Fruit fly (Drosophila melanogaster): ENCODE data around the gene CG15390.

Gene CG15390

DNA sequence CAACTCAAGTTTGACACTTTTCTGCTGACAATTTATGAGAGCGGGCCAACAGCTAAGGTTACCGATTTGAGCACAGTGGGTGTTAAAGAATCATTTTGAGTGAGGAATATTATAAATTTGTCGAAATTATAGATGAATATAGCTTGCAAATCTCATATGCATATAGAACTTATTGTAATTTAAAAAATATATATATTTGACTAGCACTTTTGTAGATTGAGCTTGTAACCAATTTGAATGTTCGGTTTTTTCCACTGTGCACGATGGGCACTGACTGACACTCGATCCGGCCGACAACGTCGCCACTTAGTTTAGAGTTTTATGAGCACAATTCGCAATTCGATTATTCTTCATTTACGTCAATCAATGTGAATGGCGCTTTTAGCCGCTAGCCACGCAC lies 23.9 kb downstream of the CG15390 start:
- TF ChIP-seq foxo (GFP tag; optimal IDR thresholded peaks at IDR 0.05): peak in 1 of 2 experiments; percentile 3
- TF ChIP-seq pan (optimal IDR thresholded peaks at IDR 0.05): no peak

DNA sequence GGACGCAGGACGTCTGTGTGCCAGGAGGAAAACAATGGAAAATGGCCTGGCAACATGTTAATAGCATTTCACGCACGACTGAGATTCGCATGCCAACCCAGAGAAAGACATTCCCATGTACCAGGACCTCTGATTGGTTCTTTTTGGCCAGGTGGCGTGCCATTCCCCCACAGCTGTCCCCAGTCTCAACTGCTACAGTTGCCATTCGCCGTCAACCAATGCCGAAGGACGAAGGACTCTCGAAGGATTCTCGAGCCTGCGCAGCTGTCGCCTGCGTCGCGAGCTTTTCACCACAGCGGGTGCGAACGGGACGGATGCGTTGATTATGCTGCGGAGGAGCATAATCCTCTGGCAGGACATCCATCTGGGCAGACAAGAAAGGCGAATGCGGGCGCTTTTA lies 25.4 kb downstream of the CG15390 start, which contains the start of gene VGlut:
VGlut (plus strand) TSS at position 399 of the 400 bp plus-strand sequence.
- no peak for TF ChIP-seq CG32264 (GFP tag; optimal IDR thresholded peaks at IDR 0.05)

DNA sequence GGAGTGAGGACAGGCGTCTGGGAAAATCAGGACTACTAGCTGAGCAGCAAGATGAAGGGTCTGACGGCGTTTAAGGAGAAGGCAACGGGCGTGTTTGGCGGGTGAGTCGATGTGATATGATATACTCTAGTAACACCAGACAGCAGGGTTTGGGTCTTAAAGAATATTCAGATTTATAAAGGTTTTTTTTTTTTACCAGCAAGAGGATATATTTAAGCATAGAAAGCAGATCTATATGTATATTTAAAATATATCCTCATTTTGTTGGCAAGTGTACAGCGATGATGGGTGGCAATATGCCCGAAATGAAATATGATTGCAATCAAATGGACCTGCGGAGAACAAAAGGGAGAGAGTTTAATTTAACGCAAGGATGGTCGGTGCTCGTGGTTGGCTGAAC lies 27.7 kb downstream of the CG15390 start:
- TF ChIP-seq foxo (GFP tag; optimal IDR thresholded peaks at IDR 0.05) (peak in 1 of 2 experiments; percentile 13), tai (GFP tag; optimal IDR thresholded peaks at IDR 0.05) (no peak), jim (GFP tag; optimal IDR thresholded peaks at IDR 0.05) (no peak)

DNA sequence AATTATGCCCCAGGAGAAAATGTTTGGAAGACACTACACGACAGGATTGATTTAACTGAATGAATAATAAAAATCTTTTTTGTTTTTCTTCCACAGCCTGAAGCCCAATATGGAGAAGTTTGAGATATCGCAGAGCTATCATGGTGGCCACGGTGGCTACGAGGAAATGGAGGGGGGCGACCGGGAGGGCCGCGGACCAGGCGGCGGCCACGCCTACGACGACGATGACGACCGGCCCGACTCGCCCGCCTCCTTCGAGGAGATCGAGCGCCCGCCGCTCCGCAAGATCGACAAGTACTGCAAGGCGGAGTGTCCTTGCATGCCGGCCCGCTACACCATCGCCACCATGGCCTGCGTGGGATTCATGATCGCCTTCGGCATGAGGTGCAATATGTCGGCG lies 30.1 kb downstream of the CG15390 start:
- no peak for TF ChIP-seq fru (GFP tag; optimal IDR thresholded peaks at IDR 0.05)
- no peak for TF ChIP-seq Hnf4 (GFP tag; optimal IDR thresholded peaks at IDR 0.05)
- peak; percentile 98 for TF ChIP-seq Dfd (GFP tag; optimal IDR thresholded peaks at IDR 0.05)
- TF ChIP-seq h (GFP tag; optimal IDR thresholded peaks at IDR 0.05): no peak
- no peak for TF ChIP-seq Vsx2 (GFP tag; optimal IDR thresholded peaks at IDR 0.05; ENCODE audit: partially characterized antibody)

DNA sequence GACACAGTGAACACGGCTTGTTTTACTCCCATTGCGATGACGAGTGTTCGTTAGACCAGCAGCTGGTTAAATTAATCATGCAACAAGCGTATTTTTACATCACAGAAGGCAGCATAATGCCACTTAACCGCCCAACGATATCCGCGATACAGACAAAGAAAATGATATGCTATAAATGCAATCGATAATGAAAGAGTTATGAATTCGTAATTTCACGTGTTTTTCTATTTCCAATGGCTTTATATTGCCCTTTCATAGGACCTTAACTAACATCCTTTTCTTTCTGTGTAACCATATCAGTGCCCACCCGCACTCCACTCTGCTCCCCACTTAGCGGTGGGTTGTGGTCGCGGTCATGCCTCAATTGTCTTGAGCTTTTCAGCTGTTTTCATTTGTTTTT lies 38.6 kb downstream of the CG15390 start:
- TF ChIP-seq psq (GFP tag; optimal IDR thresholded peaks at IDR 0.05) (no peak), Mio (GFP tag; optimal IDR thresholded peaks at IDR 0.05) (no peak), dmrt93B (GFP tag; optimal IDR thresholded peaks at IDR 0.05) (no peak), CG9705 (GFP tag; optimal IDR thresholded peaks at IDR 0.05) (no peak), Myc (optimal IDR thresholded peaks at IDR 0.05) (no peak), fru (GFP tag; optimal IDR thresholded peaks at IDR 0.05) (no peak), sv (GFP tag; optimal IDR thresholded peaks at IDR 0.05) (no peak), Dfd (GFP tag; optimal IDR thresholded peaks at IDR 0.05) (no peak), brk (GFP tag; optimal IDR thresholded peaks at IDR 0.05) (no peak), tai (GFP tag; optimal IDR thresholded peaks at IDR 0.05) (no peak)

DNA sequence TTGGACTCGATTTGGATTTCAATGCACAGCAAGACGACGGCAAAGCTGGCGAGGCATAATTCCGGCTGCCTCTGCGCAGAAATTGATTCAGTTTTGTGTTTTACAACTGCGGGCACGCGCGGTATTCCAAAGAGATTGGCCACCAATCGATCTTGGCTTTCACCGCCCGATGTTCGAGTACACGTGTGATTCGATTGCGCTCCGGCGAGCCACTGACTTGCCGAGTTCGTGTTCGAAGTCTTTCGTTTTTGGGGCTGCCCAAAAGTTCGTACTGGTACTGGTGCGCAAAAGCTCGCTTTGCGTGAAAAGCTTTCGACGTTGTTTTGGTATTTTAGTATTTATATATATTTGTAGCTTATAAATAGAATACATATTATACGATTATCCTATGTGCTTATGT lies 40.6 kb downstream of the CG15390 start, which contains the start of gene CG18641:
CG18641 (minus strand) TSS at position 214 of the 400 bp plus-strand sequence.
- TF ChIP-seq woc (GFP tag; optimal IDR thresholded peaks at IDR 0.05) (no peak), dmrt93B (GFP tag; optimal IDR thresholded peaks at IDR 0.05) (no peak), rgr (GFP tag; optimal IDR thresholded peaks at IDR 0.05) (no peak)

DNA sequence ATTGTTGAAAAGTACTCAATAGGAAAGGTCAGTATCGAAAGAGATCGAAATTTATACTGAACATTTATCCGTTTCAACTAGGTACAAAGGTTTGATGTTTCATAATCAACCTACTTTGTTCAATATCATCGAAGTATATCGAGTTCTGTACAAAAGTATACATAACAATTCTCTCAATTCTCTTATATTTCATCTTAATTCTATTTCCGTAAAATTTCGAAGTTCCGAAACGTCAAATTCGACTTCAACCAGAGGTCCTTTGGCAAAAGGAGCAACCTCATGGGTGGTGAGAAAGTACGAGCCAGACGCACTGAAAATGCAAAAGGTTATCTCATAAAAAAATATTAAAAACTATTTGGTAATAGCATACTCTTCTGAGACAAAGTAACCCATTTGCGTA lies 42.1 kb downstream of the CG15390 start, which contains the start of gene CG31948:
CG31948 (minus strand) TSS at position 101 of the 400 bp plus-strand sequence.
- no peak for TF ChIP-seq foxo (GFP tag; optimal IDR thresholded peaks at IDR 0.05)
- no peak for TF ChIP-seq CG9705 (GFP tag; optimal IDR thresholded peaks at IDR 0.05)
- TF ChIP-seq ey (GFP tag; optimal IDR thresholded peaks at IDR 0.05): no peak

DNA sequence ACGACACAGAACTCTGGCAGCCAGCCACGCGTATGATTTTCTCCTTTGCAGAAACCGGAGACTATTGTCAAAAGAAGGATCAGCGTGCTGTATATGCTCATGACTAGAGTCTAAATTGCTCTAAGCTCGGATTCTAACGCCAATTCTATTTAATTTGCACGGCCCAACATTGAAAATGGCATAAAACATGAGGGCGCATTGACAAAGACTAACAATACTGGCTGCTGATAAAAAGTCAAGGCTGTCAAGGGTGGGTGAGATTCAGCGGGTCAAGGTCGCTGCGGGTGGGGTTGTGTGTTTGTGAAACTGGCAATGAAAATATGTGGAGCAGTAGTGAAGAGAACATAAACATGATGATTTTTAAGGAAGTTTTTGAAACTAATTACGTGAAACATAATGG lies 43.4 kb downstream of the CG15390 start, which contains the start of gene CG34448:
CG34448 (minus strand) TSS at position 101 of the 400 bp plus-strand sequence.
- no peak for TF ChIP-seq CG32264 (GFP tag; optimal IDR thresholded peaks at IDR 0.05)
- TF ChIP-seq foxo (GFP tag; optimal IDR thresholded peaks at IDR 0.05): no peak
- TF ChIP-seq ey (GFP tag; optimal IDR thresholded peaks at IDR 0.05): no peak
- no peak for TF ChIP-seq Jra (GFP tag; optimal IDR thresholded peaks at IDR 0.05)
- TF ChIP-seq Vsx2 (GFP tag; optimal IDR thresholded peaks at IDR 0.05; ENCODE audit: partially characterized antibody): no peak
- no peak for TF ChIP-seq CrebA (GFP tag; optimal IDR thresholded peaks at IDR 0.05; ENCODE audit: borderline replicate concordance)
- TF ChIP-seq br (GFP tag; optimal IDR thresholded peaks at IDR 0.05): no peak
- no peak for TF ChIP-seq sv (GFP tag; optimal IDR thresholded peaks at IDR 0.05)
- TF ChIP-seq fru (GFP tag; optimal IDR thresholded peaks at IDR 0.05): no peak
- TF ChIP-seq jim (GFP tag; optimal IDR thresholded peaks at IDR 0.05): no peak
- no peak for TF ChIP-seq dl (GFP tag; optimal IDR thresholded peaks at IDR 0.05; ENCODE audit: insufficient read depth in 1 of 2, partially characterized antibody in 2 of 2)
- no peak for TF ChIP-seq OdsH (GFP tag; optimal IDR thresholded peaks at IDR 0.05)
- no peak for TF ChIP-seq Mio (GFP tag; optimal IDR thresholded peaks at IDR 0.05)
- no peak for TF ChIP-seq brk (GFP tag; optimal IDR thresholded peaks at IDR 0.05)
- no peak for TF ChIP-seq N (GFP tag; optimal IDR thresholded peaks at IDR 0.05)

Data from whole organism, wandering third instar larva.